Worm (Caenorhabditis elegans) whole organism, L4 larva: ENCODE results near the gene ints-11.
A peak's percentile ranks its signal among the peaks of the same experiment; 100 is the strongest.

Experiments used
- D1046.2 ChIP-seq: fragments of 200-800 bp; sonication (Bioruptor generic); IDR thresholded peaks from 2 replicates; pipeline ENCODE4 v1.3.6; 2022; ENCODE audit warnings: missing genetic modification characterization, missing compliant biosample characterization
- F10B5.3 ChIP-seq: sonication (generic microtip); optimal IDR thresholded peaks from 2 replicates; lab custom pipeline; 2016; ENCODE audit warnings: mild to moderate bottlenecking, missing genetic modification characterization, missing compliant biosample characterization
- F26F4.8 ChIP-seq: fragments of 200-800 bp; sonication (Bioruptor generic); conservative IDR thresholded peaks from 2 replicates; pipeline ENCODE4 v1.3.6; 2022; ENCODE audit warnings: missing genetic modification characterization, missing compliant biosample characterization
- F37D6.2 ChIP-seq: sonication (generic microtip); optimal IDR thresholded peaks from 2 replicates; lab custom pipeline; 2016; ENCODE audit warnings: mild to moderate bottlenecking, missing genetic modification characterization, missing compliant biosample characterization
- T26A8.4 ChIP-seq: fragments of 200-800 bp; sonication (Bioruptor generic); IDR thresholded peaks from 2 replicates; pipeline ENCODE4 v1.3.6; 2022; ENCODE audit warnings: missing genetic modification characterization, missing compliant biosample characterization
- Y48G9A.11 ChIP-seq: fragments of 200-800 bp; sonication (Bioruptor generic); IDR thresholded peaks from 2 replicates; pipeline ENCODE4 v1.3.6; 2022; ENCODE audit warnings: missing genetic modification reagents, missing genetic modification characterization, missing compliant biosample characterization
- aha-1 ChIP-seq: fragments of 150-350 bp; peaks from one replicate; lab custom pipeline; 2014; ENCODE audit warnings: missing biosample characterization, missing genetic modification characterization
- ama-1 ChIP-seq: fragments of 150-350 bp; optimal IDR thresholded peaks from 2 replicates; lab custom pipeline; 2014; ENCODE audit warnings: inconsistent platforms, mixed read lengths
- ceh-28 ChIP-seq: fragments of 150-350 bp; optimal IDR thresholded peaks from 2 replicates; lab custom pipeline; 2014; ENCODE audit warnings: missing biosample characterization, missing genetic modification reagents, missing genetic modification characterization
- ceh-62 ChIP-seq: sonication (generic microtip); optimal IDR thresholded peaks from 2 replicates; lab custom pipeline; 2017; ENCODE audit warnings: missing biosample characterization, missing genetic modification characterization
- ceh-82 ChIP-seq: sonication (generic microtip); optimal IDR thresholded peaks from 2 replicates; lab custom pipeline; 2017; ENCODE audit warnings: missing biosample characterization, missing genetic modification characterization
- cey-2 ChIP-seq: sonication (generic microtip); optimal IDR thresholded peaks from 3 replicates; lab custom pipeline; 2017; ENCODE audit warnings: missing genetic modification characterization, mild to moderate bottlenecking, missing compliant biosample characterization, antibody characterized with exemption, borderline replicate concordance; ENCODE audit not compliant: insufficient read depth
- daf-8 ChIP-seq: fragments of 200-800 bp; sonication (Bioruptor generic); IDR thresholded peaks from 2 replicates; pipeline ENCODE4 v1.3.6; 2022; ENCODE audit warnings: missing genetic modification characterization, missing compliant biosample characterization
- dmd-9 ChIP-seq: fragments of 200-800 bp; sonication (Bioruptor generic); IDR thresholded peaks from 2 replicates; pipeline ENCODE4 v1.3.6; 2022; ENCODE audit warnings: missing genetic modification reagents, missing genetic modification characterization, missing compliant biosample characterization
- dpl-1 ChIP-seq: fragments of 150-350 bp; optimal IDR thresholded peaks from 2 replicates; lab custom pipeline; 2014; ENCODE audit warnings: missing biosample characterization, missing genetic modification reagents, missing genetic modification characterization
- dve-1 ChIP-seq: sonication (generic microtip); optimal IDR thresholded peaks from 2 replicates; lab custom pipeline; 2017; ENCODE audit warnings: antibody characterized with exemption, mild to moderate bottlenecking, missing genetic modification characterization, missing compliant biosample characterization; ENCODE audit not compliant: insufficient read depth
- egl-43 ChIP-seq: fragments of 200-800 bp; sonication (Bioruptor generic); IDR thresholded peaks from 2 replicates; pipeline ENCODE4 v1.3.6; 2022; ENCODE audit warnings: missing genetic modification reagents, missing genetic modification characterization, missing compliant biosample characterization
- fos-1 ChIP-seq: fragments of 150-350 bp; optimal IDR thresholded peaks from 2 replicates; lab custom pipeline; 2014; ENCODE audit warnings: missing biosample characterization, missing genetic modification characterization
- gei-8 ChIP-seq: fragments of 200-800 bp; sonication (Bioruptor generic); optimal IDR thresholded peaks from 2 replicates; lab custom pipeline; 2018; ENCODE audit warnings: mild to moderate bottlenecking, missing genetic modification characterization, missing compliant biosample characterization
- hif-1 ChIP-seq, 2 experiments: sonication (generic microtip); optimal IDR thresholded peaks; 2 replicates each; lab custom pipeline; 2016 to 2017; ENCODE audit warnings: missing compliant biosample characterization in 2 of 2, missing genetic modification characterization in 2 of 2, missing genetic modification reagents in 2 of 2, missing genotype in 2 of 2, mild to moderate bottlenecking in 1 of 2
- hlh-11 ChIP-seq: fragments of 200-800 bp; sonication (Bioruptor generic); optimal IDR thresholded peaks from 2 replicates; lab custom pipeline; 2018; ENCODE audit warnings: mild to moderate bottlenecking, missing genetic modification characterization, missing compliant biosample characterization
- hlh-30 ChIP-seq: sonication (generic microtip); optimal IDR thresholded peaks from 2 replicates; lab custom pipeline; 2017; ENCODE audit warnings: antibody characterized with exemption, mild to moderate bottlenecking, missing genetic modification characterization, missing compliant biosample characterization; ENCODE audit not compliant: insufficient read depth
- hmg-1.1 ChIP-seq: fragments of 200-800 bp; sonication (Bioruptor generic); IDR thresholded peaks from 2 replicates; pipeline ENCODE4 v1.3.6; 2022; ENCODE audit warnings: missing genetic modification reagents, missing genetic modification characterization, missing compliant biosample characterization
- jun-1 ChIP-seq: fragments of 150-350 bp; optimal IDR thresholded peaks from 2 replicates; lab custom pipeline; 2014; ENCODE audit warnings: missing biosample characterization, missing genetic modification reagents, missing genetic modification characterization
- lim-7 ChIP-seq: fragments of 200-800 bp; sonication (Bioruptor generic); IDR thresholded peaks from 2 replicates; pipeline ENCODE4 v1.3.6; 2022; ENCODE audit warnings: missing genetic modification characterization, missing compliant biosample characterization
- lin-1 ChIP-seq: fragments of 200-800 bp; sonication (Bioruptor generic); IDR thresholded peaks from 2 replicates; pipeline ENCODE4 v1.3.6; 2022; ENCODE audit warnings: missing genetic modification reagents, missing genetic modification characterization, missing compliant biosample characterization
- lin-15B ChIP-seq: fragments of 150-350 bp; sonication (generic microtip); optimal IDR thresholded peaks from 3 replicates; lab custom pipeline; 2014; ENCODE audit warnings: missing biosample characterization, missing genetic modification characterization
- lin-29 ChIP-seq: fragments of 200-800 bp; sonication (Bioruptor generic); IDR thresholded peaks from 2 replicates; pipeline ENCODE4 v1.3.6; 2022; ENCODE audit warnings: missing genetic modification reagents, missing genetic modification characterization, missing compliant biosample characterization
- lir-3 ChIP-seq: sonication (generic microtip); optimal IDR thresholded peaks from 2 replicates; lab custom pipeline; 2016; ENCODE audit warnings: mild to moderate bottlenecking, missing genetic modification characterization, missing compliant biosample characterization
- lsy-2 ChIP-seq, 2 experiments: fragments of 150-350 bp in 1 of 2; sonication (generic microtip) in 1 of 2; optimal IDR thresholded peaks; 2 replicates each; lab custom pipeline; 2014 to 2017; ENCODE audit warnings: missing biosample characterization in 2 of 2, missing genetic modification characterization in 2 of 2
- madf-5 ChIP-seq, 2 experiments: fragments of 200-800 bp; sonication (Bioruptor generic); IDR thresholded peaks; 2 replicates each; pipeline ENCODE4 v1.3.6; 2022; ENCODE audit warnings: missing compliant biosample characterization in 2 of 2, missing genetic modification characterization in 2 of 2
- madf-9 ChIP-seq: fragments of 200-800 bp; sonication (Bioruptor generic); conservative IDR thresholded peaks from 2 replicates; pipeline ENCODE4 v1.3.6; 2022; ENCODE audit warnings: missing genetic modification reagents, missing genetic modification characterization, missing compliant biosample characterization
- mdt-29 ChIP-seq: fragments of 200-800 bp; sonication (Bioruptor generic); IDR thresholded peaks from 2 replicates; pipeline ENCODE4 v1.3.6; 2022; ENCODE audit warnings: missing genetic modification reagents, missing genetic modification characterization, missing compliant biosample characterization
- mep-1 ChIP-seq: fragments of 150-350 bp; sonication (generic microtip); optimal IDR thresholded peaks from 3 replicates; lab custom pipeline; 2014; ENCODE audit warnings: missing biosample characterization, missing genetic modification characterization
- mes-2 ChIP-seq: sonication (generic microtip); optimal IDR thresholded peaks from 2 replicates; lab custom pipeline; 2016; ENCODE audit warnings: missing genotype, mild to moderate bottlenecking, missing genetic modification characterization, missing compliant biosample characterization; ENCODE audit not compliant: poor library complexity, severe bottlenecking
- nhr-11 ChIP-seq: fragments of 150-350 bp; optimal IDR thresholded peaks from 2 replicates; lab custom pipeline; 2014; ENCODE audit warnings: missing biosample characterization, missing genetic modification characterization
- nhr-111 ChIP-seq: fragments of 200-800 bp; sonication (Bioruptor generic); optimal IDR thresholded peaks from 2 replicates; lab custom pipeline; 2018; ENCODE audit warnings: mild to moderate bottlenecking, missing genetic modification characterization, missing compliant biosample characterization
- nhr-28 ChIP-seq: fragments of 150-350 bp; optimal IDR thresholded peaks from 2 replicates; lab custom pipeline; 2014; ENCODE audit warnings: missing biosample characterization, missing genetic modification characterization
- nhr-41 ChIP-seq: fragments of 200-800 bp; sonication (Bioruptor generic); IDR thresholded peaks from 2 replicates; pipeline ENCODE4 v1.3.6; 2022; ENCODE audit warnings: missing genetic modification reagents, missing genetic modification characterization, missing compliant biosample characterization
- nhr-48 ChIP-seq: sonication (generic microtip); optimal IDR thresholded peaks from 2 replicates; lab custom pipeline; 2016; ENCODE audit warnings: mild to moderate bottlenecking, missing genetic modification characterization, missing compliant biosample characterization
- nhr-6 ChIP-seq: fragments of 150-350 bp; optimal IDR thresholded peaks from 2 replicates; lab custom pipeline; 2014; ENCODE audit warnings: missing biosample characterization, missing genetic modification characterization
- nhr-76 ChIP-seq: fragments of 150-350 bp; optimal IDR thresholded peaks from 2 replicates; lab custom pipeline; 2014; ENCODE audit warnings: missing biosample characterization, missing genetic modification characterization
- nhr-77 ChIP-seq: fragments of 150-350 bp; optimal IDR thresholded peaks from 2 replicates; lab custom pipeline; 2014; ENCODE audit warnings: missing biosample characterization, missing genetic modification characterization
- php-3 ChIP-seq: fragments of 200-800 bp; sonication (Bioruptor generic); IDR thresholded peaks from 2 replicates; pipeline ENCODE4 v1.3.6; 2022; ENCODE audit warnings: missing genetic modification reagents, missing genetic modification characterization, missing compliant biosample characterization
- saeg-2 ChIP-seq: fragments of 200-800 bp; sonication (Bioruptor generic); IDR thresholded peaks from 2 replicates; pipeline ENCODE4 v1.3.6; 2022; ENCODE audit warnings: missing genetic modification reagents, missing genetic modification characterization, missing compliant biosample characterization
- snpc-4 ChIP-seq: fragments of 150-350 bp; optimal IDR thresholded peaks from 2 replicates; lab custom pipeline; 2014; ENCODE audit warnings: missing biosample characterization, missing genetic modification characterization
- spr-3 ChIP-seq: fragments of 200-800 bp; sonication (Bioruptor generic); optimal IDR thresholded peaks from 2 replicates; lab custom pipeline; 2018; ENCODE audit warnings: mild to moderate bottlenecking, missing genetic modification characterization, missing compliant biosample characterization
- tag-97 ChIP-seq: fragments of 200-800 bp; sonication (Bioruptor generic); IDR thresholded peaks from 2 replicates; pipeline ENCODE4 v1.3.6; 2022; ENCODE audit warnings: missing genetic modification characterization, missing compliant biosample characterization
- tra-1 ChIP-seq: fragments of 200-800 bp; sonication (Bioruptor generic); IDR thresholded peaks from 2 replicates; pipeline ENCODE4 v1.3.6; 2022; ENCODE audit warnings: missing genetic modification reagents, missing genetic modification characterization, missing compliant biosample characterization
- unc-130 ChIP-seq: sonication (generic microtip); optimal IDR thresholded peaks from 2 replicates; lab custom pipeline; 2016; ENCODE audit warnings: missing genetic modification reagents, missing genetic modification characterization, missing compliant biosample characterization
- unc-62 ChIP-seq, 3 experiments: fragments of 150-350 bp in 1 of 3; sonication (generic microtip); optimal IDR thresholded peaks in 2 of 3; peaks in 1 of 3; 1 replicate in 1 of 3; 2 replicates in 2 of 3; lab custom pipeline; 2014 to 2017; ENCODE audit warnings: missing biosample characterization in 3 of 3, missing genetic modification characterization in 3 of 3, missing genetic modification reagents in 3 of 3, missing genotype in 1 of 3
- zip-11 ChIP-seq: fragments of 200-800 bp; sonication (Bioruptor generic); IDR thresholded peaks from 2 replicates; pipeline ENCODE4 v1.3.6; 2022; ENCODE audit warnings: missing genetic modification characterization, missing compliant biosample characterization

ints-11 gene

DNA sequence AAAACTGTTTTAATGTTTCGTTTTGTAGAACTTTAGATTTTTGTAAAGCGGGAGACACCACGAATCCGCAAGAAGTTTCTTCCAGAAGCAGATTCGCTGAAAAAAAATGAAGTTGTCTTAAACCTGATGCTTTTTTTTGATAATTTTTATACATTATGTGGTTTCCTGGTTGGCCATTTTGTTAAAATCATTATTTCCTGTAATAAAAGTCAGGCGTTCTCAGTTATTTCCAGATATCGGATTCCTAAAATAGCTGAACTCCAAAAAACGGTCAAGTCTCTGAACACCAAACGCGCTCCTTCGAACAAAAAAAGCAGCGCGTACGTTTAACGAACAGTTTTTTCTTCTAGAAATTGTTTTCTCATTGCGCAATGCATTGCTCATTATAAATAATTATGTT lies 5.9 kb downstream of the ints-11 start:
- no peak for TF ChIP-seq ama-1 (lab: Kevin White, UChicago)
- no peak for TF ChIP-seq nhr-6 (tag; lab: Kevin White, UChicago)
- TF ChIP-seq lim-7: no peak
- no peak for TF ChIP-seq madf-5 (GFP tag; IDR thresholded peaks at IDR 0.05; lab: Robert Waterston, UW)
- no peak for TF ChIP-seq nhr-48 (tag; lab: Kevin White, UChicago)
- no peak for TF ChIP-seq nhr-28 (tag; lab: Kevin White, UChicago)
- no peak for TF ChIP-seq jun-1 (tag; lab: Kevin White, UChicago)
- TF ChIP-seq lin-1 (GFP tag; lab: Robert Waterston, UW): no peak
- no peak for TF ChIP-seq F37D6.2
- TF ChIP-seq fos-1 (tag; lab: Kevin White, UChicago): no peak
- no peak for TF ChIP-seq Y48G9A.11
- TF ChIP-seq gei-8: no peak
- TF ChIP-seq D1046.2: no peak
- TF ChIP-seq dve-1 (tag; lab: Kevin White, UChicago): no peak
- no peak for TF ChIP-seq tra-1 (GFP tag; lab: Robert Waterston, UW)
- no peak for TF ChIP-seq php-3
- TF ChIP-seq snpc-4: no peak
- TF ChIP-seq egl-43 (GFP tag; lab: Robert Waterston, UW): no peak
- no peak for TF ChIP-seq F10B5.3
- TF ChIP-seq ceh-62 (tag; lab: Kevin White, UChicago): no peak
- TF ChIP-seq lir-3: no peak
- no peak for TF ChIP-seq T26A8.4 (GFP tag; lab: Robert Waterston, UW)
- peak in 1 of 2 experiments; percentile 59 for TF ChIP-seq lsy-2 (tag; optimal IDR thresholded peaks at IDR 0.05; lab: Kevin White, UChicago)
- no peak for TF ChIP-seq zip-11
- TF ChIP-seq saeg-2 (GFP tag; lab: Robert Waterston, UW): no peak
- TF ChIP-seq nhr-111 (GFP tag; lab: Kevin White, UChicago): no peak
- no peak for TF ChIP-seq hlh-30 (tag; lab: Kevin White, UChicago)
- peak; percentile 43 for TF ChIP-seq mes-2 (tag; lab: Kevin White, UChicago)
- TF ChIP-seq hif-1 (tag; optimal IDR thresholded peaks at IDR 0.05; lab: Kevin White, UChicago): peak in 1 of 2 experiments; percentile 67
- no peak for TF ChIP-seq nhr-76 (tag; lab: Kevin White, UChicago)
- no peak for TF ChIP-seq daf-8 (GFP tag; lab: Robert Waterston, UW)
- TF ChIP-seq lin-15B (tag; lab: Kevin White, UChicago): no peak
- TF ChIP-seq unc-130 (GFP tag; lab: Kevin White, UChicago): peak; percentile 32
- peak; percentile 44; the same call in 1 of the 2 replicates for TF ChIP-seq hmg-1.1 (GFP tag; lab: Robert Waterston, UW)
- no peak for TF ChIP-seq nhr-77 (tag; lab: Kevin White, UChicago)
- TF ChIP-seq cey-2: no peak
- no peak for TF ChIP-seq mdt-29 (GFP tag; lab: Robert Waterston, UW)
- TF ChIP-seq madf-9 (GFP tag; lab: Robert Waterston, UW): no peak
- no peak for TF ChIP-seq lin-29 (GFP tag; lab: Robert Waterston, UW)
- no peak for TF ChIP-seq dmd-9 (GFP tag; lab: Robert Waterston, UW)
- TF ChIP-seq spr-3 (GFP tag; lab: Kevin White, UChicago): no peak
- no peak for TF ChIP-seq tag-97 (GFP tag; lab: Robert Waterston, UW)
- no peak for TF ChIP-seq F26F4.8
- TF ChIP-seq hlh-11 (tag; lab: Kevin White, UChicago): no peak
- peak; percentile 30 for TF ChIP-seq mep-1 (tag; lab: Kevin White, UChicago)
- TF ChIP-seq aha-1 (tag; lab: Kevin White, UChicago): peak; percentile 41
- TF ChIP-seq dpl-1 (GFP tag; lab: Kevin White, UChicago): peak; percentile 41
- TF ChIP-seq nhr-41 (GFP tag; lab: Robert Waterston, UW): no peak
- no peak for TF ChIP-seq ceh-28 (tag; lab: Kevin White, UChicago)
- no peak for TF ChIP-seq unc-62 (GFP tag; optimal IDR thresholded peaks at IDR 0.05 in 1 of 2; lab: Kevin White, UChicago)
- no peak for TF ChIP-seq unc-62 (tag; optimal IDR thresholded peaks at IDR 0.05; lab: Kevin White, UChicago)
- TF ChIP-seq ceh-82 (tag; lab: Kevin White, UChicago): no peak
- TF ChIP-seq nhr-11 (tag; lab: Kevin White, UChicago): no peak
